Worm (Caenorhabditis elegans) whole organism, L3 larva: ENCODE data around the gene rpn-3.

Experiments used
- ZK546.5 ChIP-seq: sonication (generic microtip); optimal IDR thresholded peaks from 2 replicates; lab custom pipeline; 2017; ENCODE audit warnings: missing biosample characterization, missing genetic modification characterization
- hmg-11 ChIP-seq: sonication (generic microtip); optimal IDR thresholded peaks from 2 replicates; lab custom pipeline; 2016; ENCODE audit warnings: missing genetic modification characterization, missing compliant biosample characterization
- mdl-1 ChIP-seq: fragments of 150-350 bp; optimal IDR thresholded peaks from 2 replicates; lab custom pipeline; 2014; ENCODE audit warnings: missing biosample characterization, missing genetic modification characterization
- nhr-12 ChIP-seq: fragments of 150-350 bp; optimal IDR thresholded peaks from 2 replicates; lab custom pipeline; 2014; ENCODE audit warnings: missing biosample characterization, missing genetic modification characterization
- nhr-237 ChIP-seq: fragments of 150-350 bp; optimal IDR thresholded peaks from 2 replicates; lab custom pipeline; 2014; ENCODE audit warnings: missing biosample characterization, missing genetic modification characterization
- nhr-76 ChIP-seq: fragments of 150-350 bp; sonication (generic microtip); optimal IDR thresholded peaks from 5 replicates; lab custom pipeline; 2014; ENCODE audit warnings: missing biosample characterization, missing genetic modification characterization
- nhr-77 ChIP-seq: fragments of 150-350 bp; optimal IDR thresholded peaks from 2 replicates; lab custom pipeline; 2014; ENCODE audit warnings: missing biosample characterization, missing genetic modification characterization
- snpc-4 ChIP-seq: fragments of 150-350 bp; optimal IDR thresholded peaks from 2 replicates; lab custom pipeline; 2014; ENCODE audit warnings: missing biosample characterization, missing genetic modification characterization
- zag-1 ChIP-seq: fragments of 150-350 bp; optimal IDR thresholded peaks from 2 replicates; lab custom pipeline; 2014; ENCODE audit warnings: missing biosample characterization, missing genetic modification characterization

ce11 chrIII:8446940-8447403 lies at the start of gene rpn-3:
- TF ChIP-seq zag-1 (tag; lab: Kevin White, UChicago) (no peak), mdl-1 (tag; lab: Kevin White, UChicago) (no peak), ZK546.5 (tag; lab: Kevin White, UChicago) (peak; percentile 43), nhr-76 (tag; lab: Kevin White, UChicago) (peak; percentile 79), nhr-77 (tag; lab: Kevin White, UChicago) (peak; percentile 85), hmg-11 (tag; lab: Kevin White, UChicago) (peak; percentile 95), nhr-12 (no peak), snpc-4 (tag; lab: Kevin White, UChicago) (peak; percentile 83), nhr-237 (tag; lab: Kevin White, UChicago) (no peak)
